Fruit fly (Drosophila melanogaster): Measurements from ENCODE around the gene CG14835.
A peak's percentile ranks its signal among the peaks of the same experiment; 100 is the strongest.

The CG14835 gene

DNA sequence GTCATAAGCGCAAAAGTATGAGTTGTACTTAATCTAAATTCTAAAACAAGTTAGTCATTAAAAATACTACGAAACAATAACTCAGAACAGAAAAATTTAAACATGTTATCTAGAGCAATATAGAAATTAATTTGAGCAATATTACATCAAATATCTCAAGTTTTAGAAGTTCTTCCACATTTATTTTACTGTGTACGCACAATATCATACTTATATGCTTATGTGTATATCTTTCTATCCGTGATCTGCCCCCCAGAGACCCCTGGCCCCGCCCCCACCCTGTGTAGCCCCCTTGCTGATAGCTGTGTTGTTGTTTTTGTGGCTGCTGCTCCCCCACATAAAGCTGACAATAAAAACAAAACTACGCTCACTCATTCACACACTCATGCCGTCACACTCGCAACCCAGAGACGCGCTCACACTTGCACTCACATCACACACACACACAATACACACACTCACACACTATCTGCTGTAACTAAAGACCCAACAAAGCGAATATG, 3.9 kb downstream of the CG14835 start:
- peak; percentile 71 for TF ChIP-seq cic (GFP tag; optimal IDR thresholded peaks at IDR 0.05)
- TF ChIP-seq CG12768 (GFP tag; optimal IDR thresholded peaks at IDR 0.05), result no peak
- no peak for TF ChIP-seq ovo (GFP tag; optimal IDR thresholded peaks at IDR 0.05)
- TF ChIP-seq CG11617 (GFP tag; optimal IDR thresholded peaks at IDR 0.05), result no peak
- TF ChIP-seq Mnt (GFP tag; optimal IDR thresholded peaks at IDR 0.05), result no peak
- no peak for TF ChIP-seq Hr96 (GFP tag; optimal IDR thresholded peaks at IDR 0.05)
- no peak for TF ChIP-seq CG5204 (GFP tag; optimal IDR thresholded peaks at IDR 0.05)
- TF ChIP-seq tj (GFP tag; optimal IDR thresholded peaks at IDR 0.05), result peak; percentile 46
- TF ChIP-seq pad (GFP tag; optimal IDR thresholded peaks at IDR 0.05), result no peak

DNA sequence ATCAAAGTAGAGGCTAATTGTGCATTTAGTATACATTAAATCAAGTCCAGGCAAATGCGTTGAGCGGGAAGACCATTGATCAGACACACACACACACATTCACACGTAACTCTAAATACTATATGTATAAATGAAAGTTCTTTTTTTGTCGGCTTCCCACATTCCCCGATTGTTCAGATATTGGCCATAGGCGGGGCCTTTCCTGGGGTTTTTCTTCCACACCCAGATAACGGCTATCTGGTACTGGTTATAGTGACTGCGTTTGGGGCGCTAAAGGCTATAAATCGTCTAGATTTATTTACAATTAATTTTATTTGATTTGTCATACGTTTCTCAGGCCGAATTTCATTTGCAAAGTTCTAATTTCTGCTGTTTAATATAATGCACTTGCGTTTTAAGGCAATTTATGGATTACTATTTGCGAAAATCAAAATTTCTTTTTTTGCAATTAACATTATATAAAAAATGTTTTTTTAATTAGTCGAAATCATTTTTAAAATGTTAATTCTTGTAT, 4.4 kb downstream of the CG14835 start:
- no peak for TF ChIP-seq bab1 (GFP tag; optimal IDR thresholded peaks at IDR 0.05)
- TF ChIP-seq kay (GFP tag; ENCODE audit: borderline replicate concordance), result peak; percentile 62

DNA sequence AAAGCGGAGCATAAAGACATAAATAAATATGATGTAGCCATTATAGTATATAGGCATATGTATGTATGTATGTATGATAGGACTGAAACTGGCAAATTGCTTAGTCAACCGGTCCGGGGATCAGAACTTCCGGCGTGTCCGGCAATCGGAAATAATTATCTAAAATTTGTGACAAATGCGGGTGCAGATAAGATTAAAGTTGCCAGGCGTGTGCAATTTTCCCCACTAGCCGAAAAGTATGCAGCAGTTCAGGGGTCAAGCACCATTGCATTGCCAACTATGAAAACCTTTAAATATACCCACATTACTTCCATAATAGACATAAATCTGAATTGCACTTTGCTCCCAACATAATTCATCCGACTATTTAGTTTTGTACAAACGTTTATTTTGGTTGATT, 5.0 kb downstream of the CG14835 start:
- TF ChIP-seq CG5204 (GFP tag; optimal IDR thresholded peaks at IDR 0.05) (no peak), CG1620 (GFP tag; optimal IDR thresholded peaks at IDR 0.05) (no peak), ovo (GFP tag; optimal IDR thresholded peaks at IDR 0.05) (no peak), CG7045 (GFP tag; optimal IDR thresholded peaks at IDR 0.05) (no peak), cic (GFP tag; optimal IDR thresholded peaks at IDR 0.05) (no peak), CG14711 (tag; optimal IDR thresholded peaks at IDR 0.05) (no peak), CG12768 (GFP tag; optimal IDR thresholded peaks at IDR 0.05) (no peak), Crg-1 (GFP tag; optimal IDR thresholded peaks at IDR 0.05) (no peak), toe (GFP tag; optimal IDR thresholded peaks at IDR 0.05) (no peak), tj (GFP tag; optimal IDR thresholded peaks at IDR 0.05) (no peak), CG7101 (tag; optimal IDR thresholded peaks at IDR 0.05) (no peak), kay (GFP tag; ENCODE audit: borderline replicate concordance) (no peak), CG33017 (tag; optimal IDR thresholded peaks at IDR 0.05) (no peak), CG11617 (GFP tag; optimal IDR thresholded peaks at IDR 0.05) (no peak), pad (GFP tag; optimal IDR thresholded peaks at IDR 0.05) (no peak), bab1 (GFP tag; optimal IDR thresholded peaks at IDR 0.05) (no peak), Mnt (GFP tag; optimal IDR thresholded peaks at IDR 0.05) (no peak)

DNA sequence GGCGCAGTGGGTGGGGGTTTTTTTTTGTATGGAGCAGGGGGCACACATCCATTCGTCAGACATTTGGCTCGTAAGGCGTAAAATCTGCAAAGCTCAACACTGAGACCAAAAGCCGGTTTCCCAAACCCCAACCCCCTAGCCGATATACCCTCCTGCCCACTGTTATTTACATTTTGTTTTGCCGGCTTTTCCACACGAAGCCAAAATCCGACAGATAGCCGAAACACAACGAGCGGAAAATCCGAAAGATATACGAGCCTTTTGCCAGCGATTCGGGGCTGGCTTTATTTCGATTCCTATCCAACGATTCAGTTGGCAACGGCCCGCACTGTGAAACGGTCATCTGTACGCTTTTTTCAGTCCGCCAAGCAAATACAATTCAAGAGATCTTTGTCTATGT, 13.7 kb downstream of the CG14835 start, which contains the start of gene CG42458:
CG42458 (plus strand) TSS at position 311 of the 400 bp plus-strand sequence.
- TF ChIP-seq kay (GFP tag; ENCODE audit: borderline replicate concordance) (peak; percentile 68), cic (GFP tag; optimal IDR thresholded peaks at IDR 0.05) (no peak), Hr96 (GFP tag; optimal IDR thresholded peaks at IDR 0.05) (no peak), tj (GFP tag; optimal IDR thresholded peaks at IDR 0.05) (no peak)

DNA sequence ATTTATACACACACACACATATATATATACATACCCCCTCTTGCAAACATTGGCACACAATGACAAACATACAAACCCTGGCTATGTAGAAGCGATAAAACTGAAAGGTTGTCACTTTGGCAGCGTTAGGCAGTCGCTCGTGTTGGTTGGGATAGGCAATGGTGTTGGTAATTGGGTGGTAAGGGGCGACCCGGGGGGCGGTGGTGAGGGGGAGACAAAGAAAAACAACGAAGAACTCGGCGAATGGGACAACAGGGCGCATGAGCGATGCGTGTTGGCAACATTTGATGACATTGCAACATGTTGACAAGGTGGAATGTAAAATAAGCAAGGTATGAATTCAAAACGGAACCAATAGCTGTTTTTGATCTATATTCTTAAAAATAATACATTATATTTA, 14.7 kb downstream of the CG14835 start:
- TF ChIP-seq ovo (GFP tag; optimal IDR thresholded peaks at IDR 0.05), result no peak
- TF ChIP-seq tj (GFP tag; optimal IDR thresholded peaks at IDR 0.05), result no peak
- no peak for TF ChIP-seq CG33017 (tag; optimal IDR thresholded peaks at IDR 0.05)
- no peak for TF ChIP-seq CG5204 (GFP tag; optimal IDR thresholded peaks at IDR 0.05)
- TF ChIP-seq bab1 (GFP tag; optimal IDR thresholded peaks at IDR 0.05), result no peak
- no peak for TF ChIP-seq CG1620 (GFP tag; optimal IDR thresholded peaks at IDR 0.05)
- no peak for TF ChIP-seq kay (GFP tag; ENCODE audit: borderline replicate concordance)
- TF ChIP-seq CG7045 (GFP tag; optimal IDR thresholded peaks at IDR 0.05), result no peak
- TF ChIP-seq Clk (GFP tag; optimal IDR thresholded peaks at IDR 0.05), result no peak
- no peak for TF ChIP-seq Crg-1 (GFP tag; optimal IDR thresholded peaks at IDR 0.05)

DNA sequence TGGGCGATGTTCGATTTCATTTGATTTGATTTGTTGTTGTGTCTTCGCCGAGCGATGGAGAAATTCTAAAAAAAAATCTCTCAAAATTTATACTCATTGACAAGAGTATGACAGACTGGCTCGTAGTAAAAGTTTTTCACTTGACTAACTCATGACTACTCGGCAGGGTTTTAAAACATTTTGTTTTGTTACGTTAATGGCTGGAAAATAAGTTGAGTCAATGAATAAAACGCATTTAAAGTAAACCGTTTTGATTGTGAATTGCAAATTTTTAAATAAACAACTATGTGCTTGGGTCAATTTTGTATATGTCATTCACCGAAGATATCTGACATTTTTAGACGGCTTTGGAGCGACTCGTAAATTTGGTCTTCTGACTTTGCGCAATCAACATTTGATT, 33.2 kb downstream of the CG14835 start, which contains the start of gene CG8560:
CG8560 (minus strand) TSS at position 101 of the 400 bp plus-strand sequence.
- TF ChIP-seq bab1 (GFP tag; optimal IDR thresholded peaks at IDR 0.05), result no peak
- no peak for TF ChIP-seq CG7101 (tag; optimal IDR thresholded peaks at IDR 0.05)
- no peak for TF ChIP-seq CG14711 (tag; optimal IDR thresholded peaks at IDR 0.05)
- TF ChIP-seq CG11617 (GFP tag; optimal IDR thresholded peaks at IDR 0.05), result no peak
- TF ChIP-seq ovo (GFP tag; optimal IDR thresholded peaks at IDR 0.05), result no peak
- TF ChIP-seq toe (GFP tag; optimal IDR thresholded peaks at IDR 0.05), result no peak

DNA sequence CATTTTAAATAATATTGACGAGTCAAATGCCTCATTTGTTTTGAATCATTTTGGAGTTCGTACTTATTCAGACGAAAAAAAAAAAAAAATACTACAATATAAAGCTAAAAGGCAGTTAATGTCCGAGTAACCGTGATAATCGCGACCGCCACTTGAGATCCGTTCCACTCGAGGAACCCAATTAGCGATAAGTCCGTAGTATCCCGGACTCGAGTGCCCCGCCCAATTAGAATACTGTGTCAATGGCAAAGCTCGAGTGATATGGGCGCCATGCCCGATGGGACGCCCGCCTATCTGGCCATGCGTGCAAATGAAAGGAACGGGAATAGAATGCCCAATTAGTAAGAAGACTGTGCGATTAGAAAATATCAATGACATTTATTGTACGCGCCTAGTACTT, 35.3 kb downstream of the CG14835 start:
- no peak for TF ChIP-seq CG33017 (tag; optimal IDR thresholded peaks at IDR 0.05)
- no peak for TF ChIP-seq cnc (optimal IDR thresholded peaks at IDR 0.05)
- TF ChIP-seq pad (GFP tag; optimal IDR thresholded peaks at IDR 0.05), result no peak
- no peak for TF ChIP-seq CG7045 (GFP tag; optimal IDR thresholded peaks at IDR 0.05)
- TF ChIP-seq ovo (GFP tag; optimal IDR thresholded peaks at IDR 0.05), result no peak

DNA sequence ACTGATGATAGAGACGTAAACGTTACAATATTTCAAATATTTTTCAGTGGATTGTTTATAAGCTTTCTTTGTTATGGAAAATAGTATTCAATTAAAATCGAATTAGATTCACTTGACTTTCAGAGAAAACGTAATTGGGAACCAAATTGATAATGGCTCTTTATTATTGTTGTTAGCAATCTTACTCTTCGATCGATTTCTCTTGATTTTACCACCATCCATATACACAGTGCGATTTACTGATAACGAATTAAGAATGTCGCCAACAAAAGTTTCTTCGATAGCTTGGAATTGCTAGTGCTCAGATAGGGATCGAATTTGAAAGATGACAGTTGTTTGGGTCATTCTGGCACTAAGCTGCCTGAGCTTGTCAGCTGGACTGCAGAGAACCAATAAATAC, 37.5 kb downstream of the CG14835 start, which contains the start of gene CG18417:
CG18417 (plus strand) TSS at position 301 of the 400 bp plus-strand sequence.
- no peak for TF ChIP-seq CG7101 (tag; optimal IDR thresholded peaks at IDR 0.05)

Data from whole organism, adult.